Fruit fly (Drosophila melanogaster) whole organism, prepupa: ENCODE measurements around the gene CG7168.

Experiments used
- Blimp-1 ChIP-seq: fragments of 200-800 bp; sonication (Bioruptor generic); optimal IDR thresholded peaks from 3 replicates; lab custom pipeline; 2017; ENCODE audit warnings: missing biosample characterization, missing genetic modification characterization, mild to moderate bottlenecking, moderate library complexity, missing genetic modification reagents
- CG10631 ChIP-seq: fragments of 200-800 bp; sonication (Bioruptor generic); optimal IDR thresholded peaks from 2 replicates; lab custom pipeline; 2016; ENCODE audit warnings: missing biosample characterization, missing genetic modification characterization
- CG11294 ChIP-seq: fragments of 200-800 bp; sonication (Bioruptor generic); IDR thresholded peaks from 2 replicates; pipeline ENCODE4 v1.3.6; 2022; ENCODE audit warnings: missing biosample characterization, missing genetic modification characterization
- CG11762 ChIP-seq: fragments of 200-800 bp; sonication (Bioruptor generic); optimal IDR thresholded peaks from 3 replicates; lab custom pipeline; 2016; ENCODE audit warnings: missing biosample characterization, missing genetic modification characterization; ENCODE audit not compliant: insufficient read depth
- CG11902 ChIP-seq: fragments of 200-800 bp; sonication (Bioruptor generic); optimal IDR thresholded peaks from 3 replicates; lab custom pipeline; 2016; ENCODE audit warnings: missing biosample characterization, missing genetic modification characterization
- CG15336 ChIP-seq: fragments of 200-800 bp; sonication (Bioruptor generic); IDR thresholded peaks from 2 replicates; pipeline ENCODE4 v1.3.6; 2022; ENCODE audit warnings: missing biosample characterization, missing genetic modification characterization
- CG1621 ChIP-seq: fragments of 200-800 bp; sonication (Bioruptor generic); optimal IDR thresholded peaks from 3 replicates; lab custom pipeline; 2018; ENCODE audit warnings: missing biosample characterization, mild to moderate bottlenecking, missing genetic modification characterization
- CG16779 ChIP-seq: fragments of 200-800 bp; sonication (Bioruptor generic); optimal IDR thresholded peaks from 3 replicates; lab custom pipeline; 2017; ENCODE audit warnings: missing biosample characterization, mild to moderate bottlenecking, missing genetic modification characterization
- CG3032 ChIP-seq: fragments of 200-800 bp; optimal IDR thresholded peaks from 2 replicates; lab custom pipeline; 2019; ENCODE audit warnings: missing biosample characterization, mild to moderate bottlenecking, missing genetic modification characterization, moderate library complexity
- CG32006 ChIP-seq: fragments of 200-800 bp; sonication (Bioruptor generic); optimal IDR thresholded peaks from 3 replicates; lab custom pipeline; 2017; ENCODE audit warnings: missing biosample characterization, mild to moderate bottlenecking, missing genetic modification characterization
- CG34406 ChIP-seq: fragments of 200-800 bp; sonication (Bioruptor generic); optimal IDR thresholded peaks from 3 replicates; lab custom pipeline; 2016; ENCODE audit warnings: missing biosample characterization, missing genetic modification characterization
- CG3919 ChIP-seq: fragments of 200-800 bp; sonication (Bioruptor generic); optimal IDR thresholded peaks from 3 replicates; lab custom pipeline; 2016; ENCODE audit warnings: missing biosample characterization, missing genetic modification characterization
- CG4318 ChIP-seq: fragments of 200-800 bp; sonication (Bioruptor generic); optimal IDR thresholded peaks from 3 replicates; lab custom pipeline; 2017; ENCODE audit warnings: missing biosample characterization, mild to moderate bottlenecking, missing genetic modification characterization
- CG6792 ChIP-seq: fragments of 200-800 bp; sonication (Bioruptor generic); optimal IDR thresholded peaks from 3 replicates; lab custom pipeline; 2016; ENCODE audit warnings: missing biosample characterization, missing genetic modification characterization
- CG6808 ChIP-seq: fragments of 200-800 bp; sonication (Bioruptor generic); optimal IDR thresholded peaks from 3 replicates; lab custom pipeline; 2017; ENCODE audit warnings: missing biosample characterization, missing genetic modification characterization, mild to moderate bottlenecking, moderate library complexity, missing genetic modification reagents
- CG6854 ChIP-seq: fragments of 200-800 bp; sonication (Bioruptor generic); optimal IDR thresholded peaks from 2 replicates; lab custom pipeline; 2017; ENCODE audit warnings: missing biosample characterization, mild to moderate bottlenecking, missing genetic modification characterization
- CG7368 ChIP-seq: fragments of 200-800 bp; sonication (Bioruptor generic); optimal IDR thresholded peaks from 3 replicates; lab custom pipeline; 2016; ENCODE audit warnings: missing biosample characterization, missing genetic modification characterization
- CG8119 ChIP-seq: fragments of 200-800 bp; sonication (Bioruptor generic); IDR thresholded peaks from 3 replicates; pipeline ENCODE4 v1.3.6; 2022; ENCODE audit warnings: missing biosample characterization, missing genetic modification characterization
- CG8319 ChIP-seq: fragments of 200-800 bp; sonication (Bioruptor generic); optimal IDR thresholded peaks from 3 replicates; lab custom pipeline; 2016; ENCODE audit warnings: missing biosample characterization, missing genetic modification characterization
- CG9139 ChIP-seq: fragments of 200-800 bp; sonication (Bioruptor generic); optimal IDR thresholded peaks from 3 replicates; lab custom pipeline; 2017; ENCODE audit warnings: missing biosample characterization, mild to moderate bottlenecking, missing genetic modification characterization
- Eip78C ChIP-seq: fragments of 200-800 bp; sonication (Bioruptor generic); peaks from one replicate; lab custom pipeline; 2016; ENCODE audit warnings: missing biosample characterization, missing genetic modification characterization
- Eip93F ChIP-seq: fragments of 200-800 bp; sonication (Bioruptor generic); optimal IDR thresholded peaks from 2 replicates; lab custom pipeline; 2016; ENCODE audit warnings: missing biosample characterization, mild to moderate bottlenecking, missing genetic modification characterization
- Ets21C ChIP-seq: fragments of 200-800 bp; sonication (Bioruptor generic); optimal IDR thresholded peaks from 3 replicates; lab custom pipeline; 2016; ENCODE audit warnings: missing biosample characterization, missing genetic modification characterization
- Ets96B ChIP-seq: fragments of 200-800 bp; optimal IDR thresholded peaks from 2 replicates; lab custom pipeline; 2019; ENCODE audit warnings: missing biosample characterization, mild to moderate bottlenecking, missing genetic modification characterization, moderate library complexity
- Gug ChIP-seq: fragments of 200-800 bp; sonication (Bioruptor generic); IDR thresholded peaks from 2 replicates; pipeline ENCODE4 v1.3.6; 2022; ENCODE audit warnings: missing biosample characterization, missing genetic modification characterization
- Hr38 ChIP-seq: sonication (Bioruptor generic); optimal IDR thresholded peaks from 2 replicates; lab custom pipeline; 2016; ENCODE audit warnings: missing biosample characterization, missing genetic modification characterization
- Hr4 ChIP-seq: fragments of 200-800 bp; sonication (Bioruptor generic); optimal IDR thresholded peaks from 3 replicates; lab custom pipeline; 2016; ENCODE audit warnings: missing biosample characterization, missing genetic modification characterization
- Lpt ChIP-seq: fragments of 200-800 bp; sonication (Bioruptor generic); optimal IDR thresholded peaks from 3 replicates; lab custom pipeline; 2016; ENCODE audit warnings: missing biosample characterization, missing genetic modification characterization
- Met ChIP-seq: fragments of 200-800 bp; sonication (Bioruptor generic); optimal IDR thresholded peaks from 3 replicates; lab custom pipeline; 2016; ENCODE audit warnings: missing biosample characterization, missing genetic modification characterization
- OdsH ChIP-seq: fragments of 200-800 bp; sonication (Bioruptor generic); optimal IDR thresholded peaks from 3 replicates; lab custom pipeline; 2016; ENCODE audit warnings: missing biosample characterization, missing genetic modification characterization
- Smox ChIP-seq: fragments of 200-800 bp; sonication (Bioruptor generic); optimal IDR thresholded peaks from 3 replicates; lab custom pipeline; 2016; ENCODE audit warnings: missing biosample characterization, missing genetic modification characterization
- Sox102F ChIP-seq: fragments of 200-800 bp; sonication (Bioruptor generic); optimal IDR thresholded peaks from 2 replicates; lab custom pipeline; 2016; ENCODE audit warnings: missing biosample characterization, mild to moderate bottlenecking, missing genetic modification characterization
- Sox15 ChIP-seq: fragments of 200-800 bp; sonication (Bioruptor generic); optimal IDR thresholded peaks from 3 replicates; lab custom pipeline; 2016; ENCODE audit warnings: missing biosample characterization, missing genetic modification characterization
- achi ChIP-seq: fragments of 200-800 bp; sonication (Bioruptor generic); optimal IDR thresholded peaks from 3 replicates; lab custom pipeline; 2016; ENCODE audit warnings: missing biosample characterization, missing genetic modification characterization
- acj6 ChIP-seq: fragments of 200-800 bp; sonication (Bioruptor generic); optimal IDR thresholded peaks from 3 replicates; lab custom pipeline; 2016; ENCODE audit warnings: missing biosample characterization, missing genetic modification characterization
- dac ChIP-seq: fragments of 200-800 bp; sonication (Bioruptor generic); optimal IDR thresholded peaks from 2 replicates; lab custom pipeline; 2017; ENCODE audit warnings: missing biosample characterization, mild to moderate bottlenecking, missing genetic modification characterization
- esn ChIP-seq: fragments of 200-800 bp; sonication (Bioruptor generic); optimal IDR thresholded peaks from 2 replicates; lab custom pipeline; 2016; ENCODE audit warnings: missing biosample characterization, mild to moderate bottlenecking, missing genetic modification characterization, moderate library complexity
- fd59A ChIP-seq: fragments of 200-800 bp; sonication (Bioruptor generic); optimal IDR thresholded peaks from 2 replicates; lab custom pipeline; 2017; ENCODE audit warnings: missing biosample characterization, mild to moderate bottlenecking, missing genetic modification characterization, missing genetic modification reagents
- fd85E ChIP-seq: fragments of 200-800 bp; sonication (Bioruptor generic); optimal IDR thresholded peaks from 3 replicates; lab custom pipeline; 2016; ENCODE audit warnings: missing biosample characterization, missing genetic modification characterization
- fkh ChIP-seq: fragments of 200-800 bp; sonication (Bioruptor generic); optimal IDR thresholded peaks from 3 replicates; lab custom pipeline; 2017; ENCODE audit warnings: missing biosample characterization, mild to moderate bottlenecking, missing genetic modification characterization, moderate library complexity
- lz ChIP-seq: fragments of 200-800 bp; sonication (Bioruptor generic); optimal IDR thresholded peaks from 3 replicates; lab custom pipeline; 2016; ENCODE audit warnings: missing biosample characterization, missing genetic modification characterization
- net ChIP-seq: fragments of 200-800 bp; sonication (Bioruptor generic); optimal IDR thresholded peaks from 3 replicates; lab custom pipeline; 2016; ENCODE audit warnings: missing biosample characterization, missing genetic modification characterization
- salr ChIP-seq, 2 experiments: fragments of 200-800 bp; sonication (Bioruptor generic); optimal IDR thresholded peaks; 3 replicates each; lab custom pipeline; 2016 to 2018; ENCODE audit warnings: missing biosample characterization in 2 of 2, missing genetic modification characterization in 2 of 2, mild to moderate bottlenecking in 1 of 2
- spab ChIP-seq: fragments of 200-800 bp; sonication (Bioruptor generic); optimal IDR thresholded peaks from 2 replicates; lab custom pipeline; 2017; ENCODE audit warnings: missing biosample characterization, mild to moderate bottlenecking, missing genetic modification characterization, missing genetic modification reagents
- ss ChIP-seq, 2 experiments: fragments of 200-800 bp; sonication (Bioruptor generic); optimal IDR thresholded peaks; 2 replicates in 1 of 2; 3 replicates in 1 of 2; lab custom pipeline; 2017 to 2018; ENCODE audit warnings: mild to moderate bottlenecking in 2 of 2, missing biosample characterization in 2 of 2, missing genetic modification characterization in 2 of 2, moderate library complexity in 1 of 2
- vri ChIP-seq: fragments of 200-800 bp; sonication (Bioruptor generic); optimal IDR thresholded peaks from 3 replicates; lab custom pipeline; 2016; ENCODE audit warnings: missing biosample characterization, mild to moderate bottlenecking, missing genetic modification characterization

The CG7168 gene

dm6 chr3R:18226043-18226808, at the start of gene CG7168, which contains the start of gene Mdh2 (continued):
- TF ChIP-seq CG11902 (GFP tag; lab: Kevin White, UChicago) (no peak), achi (GFP tag; lab: Kevin White, UChicago) (no peak), CG11294 (no peak), ss (GFP tag; optimal IDR thresholded peaks at IDR 0.05; lab: Kevin White, UChicago) (no peak), dac (GFP tag; lab: Kevin White, UChicago) (no peak), lz (GFP tag; lab: Kevin White, UChicago) (peak; percentile 19), fkh (GFP tag; lab: Kevin White, UChicago) (peak; percentile 79), Gug (GFP tag; lab: Robert Waterston, UW) (no peak)

- TF ChIP-seq CG9139 (GFP tag; lab: Kevin White, UChicago) (no peak), achi (GFP tag; lab: Kevin White, UChicago) (no peak), Sox15 (GFP tag; lab: Kevin White, UChicago) (no peak), OdsH (GFP tag; lab: Kevin White, UChicago) (no peak), Ets21C (GFP tag; lab: Kevin White, UChicago) (no peak), CG11902 (GFP tag; lab: Kevin White, UChicago) (no peak), Eip78C (GFP tag; lab: Kevin White, UChicago) (peak; percentile 36), CG6792 (GFP tag; lab: Kevin White, UChicago) (peak; percentile 1), fd59A (no peak), Eip93F (GFP tag; lab: Kevin White, UChicago) (no peak), CG8119 (GFP tag; lab: Robert Waterston, UW) (peak; percentile 70; the same call in 2 of the 3 replicates), Met (GFP tag; lab: Kevin White, UChicago) (no peak), CG3032 (tag; lab: Kevin White, UChicago) (no peak), vri (peak; percentile 8), Blimp-1 (GFP tag; lab: Kevin White, UChicago) (no peak), CG11294 (no peak), net (peak; percentile 37), CG32006 (GFP tag; lab: Kevin White, UChicago) (no peak), Gug (GFP tag; lab: Robert Waterston, UW) (peak; percentile 30; the same call in 1 of the 2 replicates), spab (GFP tag; lab: Kevin White, UChicago) (no peak), Sox102F (no peak), CG8319 (GFP tag; lab: Kevin White, UChicago) (no peak), Ets96B (tag; lab: Kevin White, UChicago) (peak; percentile 26), esn (GFP tag; lab: Kevin White, UChicago) (peak; percentile 20), CG15336 (GFP tag; lab: Robert Waterston, UW) (peak; percentile 75), salr (GFP tag; optimal IDR thresholded peaks at IDR 0.05; lab: Kevin White, UChicago) (no peak), CG10631 (GFP tag; lab: Kevin White, UChicago) (no peak), CG34406 (peak; percentile 63), CG1621 (tag; lab: Kevin White, UChicago) (no peak), Hr4 (GFP tag; lab: Kevin White, UChicago) (no peak), Hr38 (no peak), Smox (GFP tag; lab: Kevin White, UChicago) (no peak), CG7368 (no peak), CG4318 (GFP tag; lab: Kevin White, UChicago) (no peak), CG6854 (GFP tag; lab: Kevin White, UChicago) (peak; percentile 15), fd85E (no peak), dac (GFP tag; lab: Kevin White, UChicago) (no peak), acj6 (GFP tag; lab: Kevin White, UChicago) (peak; percentile 18), CG11762 (GFP tag; lab: Kevin White, UChicago) (no peak), CG3919 (no peak), lz (GFP tag; lab: Kevin White, UChicago) (peak; percentile 2), fkh (GFP tag; lab: Kevin White, UChicago) (no peak), Lpt (no peak), CG6808 (GFP tag; lab: Kevin White, UChicago) (no peak), CG16779 (tag; lab: Kevin White, UChicago) (peak; percentile 35)
Observed at dm6 chr3R:18275113-18275782, 49.4 kb upstream of the CG7168 start.
